Worm (Caenorhabditis elegans) whole organism, L3 larva: ENCODE results near the gene C17B7.14.

Experiments used
- aly-2 ChIP-seq: fragments of 150-350 bp; optimal IDR thresholded peaks from 2 replicates; lab custom pipeline; 2014; ENCODE audit warnings: missing biosample characterization, missing genetic modification characterization
- ama-1 ChIP-seq: fragments of 150-350 bp; optimal IDR thresholded peaks from 2 replicates; lab custom pipeline; 2018
- nhr-237 ChIP-seq: fragments of 150-350 bp; optimal IDR thresholded peaks from 2 replicates; lab custom pipeline; 2014; ENCODE audit warnings: missing biosample characterization, missing genetic modification characterization
- nhr-43 ChIP-seq: sonication (generic microtip); optimal IDR thresholded peaks from 2 replicates; lab custom pipeline; 2016; ENCODE audit warnings: mild to moderate bottlenecking, missing genetic modification characterization, missing compliant biosample characterization; ENCODE audit not compliant: poor library complexity, severe bottlenecking
- nhr-77 ChIP-seq: fragments of 150-350 bp; optimal IDR thresholded peaks from 2 replicates; lab custom pipeline; 2014; ENCODE audit warnings: missing biosample characterization, missing genetic modification characterization
- snpc-4 ChIP-seq: fragments of 150-350 bp; optimal IDR thresholded peaks from 2 replicates; lab custom pipeline; 2014; ENCODE audit warnings: missing biosample characterization, missing genetic modification characterization
- unc-62 ChIP-seq: fragments of 150-350 bp; sonication (generic microtip); optimal IDR thresholded peaks from 4 replicates; lab custom pipeline; 2014; ENCODE audit warnings: missing biosample characterization, missing genetic modification reagents, missing genetic modification characterization
- zag-1 ChIP-seq: fragments of 150-350 bp; optimal IDR thresholded peaks from 2 replicates; lab custom pipeline; 2014; ENCODE audit warnings: missing biosample characterization, missing genetic modification characterization

DNA sequence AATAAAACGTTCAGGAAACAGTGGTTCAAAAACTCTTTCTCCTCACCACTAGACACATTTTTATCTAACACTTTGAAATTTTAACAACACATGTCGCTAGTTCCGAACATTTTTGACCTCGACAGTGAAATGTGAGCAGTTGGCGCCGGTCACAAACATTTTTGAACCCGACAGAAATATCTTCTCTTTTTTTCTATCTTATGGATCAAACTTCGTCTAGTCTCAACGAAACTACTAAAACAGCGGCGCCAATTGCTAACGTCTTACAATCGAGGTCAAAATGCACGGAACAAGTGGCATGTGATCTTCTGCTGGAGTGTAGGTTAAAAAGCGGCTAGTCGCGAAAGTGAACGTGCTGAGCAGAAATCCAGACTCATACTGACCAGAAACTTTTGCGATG is 23.7 kb upstream of the C17B7.14 start:
- TF ChIP-seq zag-1 (tag; lab: Kevin White, UChicago) (no peak), nhr-77 (tag; lab: Kevin White, UChicago) (no peak), snpc-4 (no peak), aly-2 (tag; lab: Kevin White, UChicago) (no peak), nhr-237 (no peak), unc-62 (no peak), nhr-43 (tag; lab: Kevin White, UChicago) (no peak), ama-1 (lab: Kevin White, UChicago) (no peak)
